Worm (Caenorhabditis elegans) whole organism, L1 larva: ENCODE data around the gene lst-2.

Experiments
- aha-1 ChIP-seq: fragments of 150-350 bp; optimal IDR thresholded peaks from 2 replicates; lab custom pipeline; 2014; ENCODE audit warnings: missing biosample characterization, missing genetic modification characterization
- alr-1 ChIP-seq: fragments of 200-800 bp; sonication (Bioruptor generic); optimal IDR thresholded peaks from 2 replicates; lab custom pipeline; 2018; ENCODE audit warnings: borderline replicate concordance, mild to moderate bottlenecking, missing genetic modification characterization, missing compliant biosample characterization
- nhr-28 ChIP-seq: fragments of 150-350 bp; optimal IDR thresholded peaks from 2 replicates; lab custom pipeline; 2014; ENCODE audit warnings: missing biosample characterization, missing genetic modification characterization
- nhr-85 ChIP-seq: sonication (generic microtip); peaks from one replicate; lab custom pipeline; 2016; ENCODE audit warnings: missing genetic modification characterization, inconsistent platforms, missing compliant biosample characterization
- sup-37 ChIP-seq: fragments of 200-800 bp; sonication (Bioruptor generic); optimal IDR thresholded peaks from 2 replicates; lab custom pipeline; 2018; ENCODE audit warnings: mild to moderate bottlenecking, missing genetic modification characterization, missing compliant biosample characterization
- zag-1 ChIP-seq: fragments of 150-350 bp; optimal IDR thresholded peaks from 2 replicates; lab custom pipeline; 2014; ENCODE audit warnings: missing biosample characterization, missing genetic modification characterization

DNA sequence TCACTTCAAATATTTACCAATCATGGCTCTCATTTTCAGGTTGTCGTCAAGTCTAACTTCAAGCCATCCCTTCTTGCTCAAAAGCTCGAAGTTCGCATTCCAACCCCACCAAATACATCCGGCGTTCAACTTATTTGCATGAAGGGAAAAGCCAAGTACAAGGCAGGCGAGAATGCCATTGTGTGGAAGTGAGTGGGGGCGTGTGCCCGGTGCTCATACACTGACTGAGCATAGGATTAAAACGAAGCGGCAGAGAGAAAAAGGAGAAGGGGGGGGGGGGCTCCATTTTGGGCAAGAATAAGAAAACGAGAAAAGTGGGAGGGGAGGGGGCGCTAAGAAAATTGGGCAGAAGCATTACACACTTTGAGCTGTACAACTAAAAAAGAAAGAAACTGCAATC, 8.5 kb upstream of the lst-2 start:
- TF ChIP-seq alr-1 (tag; lab: Kevin White, UChicago) (no peak), nhr-85 (tag; lab: Kevin White, UChicago) (no peak), nhr-28 (tag; lab: Kevin White, UChicago) (no peak), sup-37 (GFP tag; lab: Kevin White, UChicago) (no peak), aha-1 (tag; lab: Kevin White, UChicago) (no peak), zag-1 (tag; lab: Kevin White, UChicago) (no peak)
